Worm (Caenorhabditis elegans) whole organism, midembryonic: ENCODE measurements around the gene M110.8.

Experiments
- T22C8.4 ChIP-seq: fragments of 200-800 bp; sonication (Bioruptor generic); IDR thresholded peaks from 2 replicates; pipeline ENCODE4 v1.3.6; 2022; ENCODE audit warnings: missing genetic modification characterization, missing compliant biosample characterization
- cog-1 ChIP-seq: sonication (generic microtip); optimal IDR thresholded peaks from 2 replicates; lab custom pipeline; 2016; ENCODE audit warnings: missing genetic modification characterization, missing compliant biosample characterization
- flt-1 ChIP-seq: fragments of 200-800 bp; sonication (Bioruptor generic); IDR thresholded peaks from 2 replicates; pipeline ENCODE4 v1.3.6; 2022; ENCODE audit warnings: missing genetic modification characterization, missing compliant biosample characterization
- med-1 ChIP-seq: sonication (generic microtip); optimal IDR thresholded peaks from 2 replicates; lab custom pipeline; 2017; ENCODE audit warnings: missing genetic modification characterization, mild to moderate bottlenecking, missing compliant biosample characterization, antibody characterized with exemption, missing genetic modification reagents; ENCODE audit not compliant: insufficient read depth

ce11 chrII:8216433-8216832 is 7.1 kb upstream of the M110.8 start, which contains the start of gene M110.3:
- no peak for TF ChIP-seq flt-1 (GFP tag; lab: Robert Waterston, UW)
- TF ChIP-seq cog-1 (tag; lab: Kevin White, UChicago), result no peak
- no peak for TF ChIP-seq med-1
- TF ChIP-seq T22C8.4, result peak; percentile 63; the same call in 1 of the 2 replicates
